Worm (Caenorhabditis elegans) whole organism, L2 larva: ENCODE data around the gene T01B7.9.

Source experiments
- C34F6.9 ChIP-seq: fragments of 150-350 bp; optimal IDR thresholded peaks from 2 replicates; lab custom pipeline; 2014; ENCODE audit warnings: missing biosample characterization, missing genetic modification characterization
- F13H6.1 ChIP-seq: sonication (generic microtip); optimal IDR thresholded peaks from 2 replicates; lab custom pipeline; 2016; ENCODE audit warnings: missing genetic modification characterization, missing compliant biosample characterization
- Y55F3AM.14 ChIP-seq: fragments of 200-800 bp; sonication (Bioruptor generic); optimal IDR thresholded peaks from 2 replicates; lab custom pipeline; 2018; ENCODE audit warnings: mild to moderate bottlenecking, missing genetic modification characterization, missing compliant biosample characterization
- ama-1 ChIP-seq: fragments of 150-350 bp; optimal IDR thresholded peaks from 2 replicates; lab custom pipeline; 2018; ENCODE audit warnings: inconsistent platforms
- blmp-1 ChIP-seq: sonication (generic microtip); optimal IDR thresholded peaks from 2 replicates; lab custom pipeline; 2017; ENCODE audit warnings: missing genetic modification characterization, mild to moderate bottlenecking, missing compliant biosample characterization, antibody characterized with exemption, moderate library complexity; ENCODE audit not compliant: insufficient read depth
- ceh-16 ChIP-seq: fragments of 150-350 bp; optimal IDR thresholded peaks from 2 replicates; lab custom pipeline; 2014; ENCODE audit warnings: missing biosample characterization, missing genetic modification characterization
- ceh-82 ChIP-seq: fragments of 150-350 bp; optimal IDR thresholded peaks from 2 replicates; lab custom pipeline; 2014; ENCODE audit warnings: missing biosample characterization, missing genetic modification characterization
- crh-2 ChIP-seq: sonication (generic microtip); optimal IDR thresholded peaks from 2 replicates; lab custom pipeline; 2017; ENCODE audit warnings: missing biosample characterization, missing genetic modification characterization
- dmd-4 ChIP-seq: sonication (generic microtip); optimal IDR thresholded peaks from 2 replicates; lab custom pipeline; 2017; ENCODE audit warnings: missing biosample characterization, missing genetic modification characterization
- elt-1 ChIP-seq: fragments of 150-350 bp; optimal IDR thresholded peaks from 2 replicates; lab custom pipeline; 2014; ENCODE audit warnings: missing biosample characterization, missing genetic modification characterization
- fos-1 ChIP-seq: fragments of 150-350 bp; optimal IDR thresholded peaks from 2 replicates; lab custom pipeline; 2014; ENCODE audit warnings: missing biosample characterization, missing genetic modification characterization
- gmeb-1 ChIP-seq: fragments of 150-350 bp; optimal IDR thresholded peaks from 2 replicates; lab custom pipeline; 2014; ENCODE audit warnings: missing biosample characterization, missing genetic modification characterization
- lin-11 ChIP-seq: fragments of 150-350 bp; sonication (generic microtip); optimal IDR thresholded peaks from 2 replicates; lab custom pipeline; 2014; ENCODE audit warnings: missing biosample characterization, missing genetic modification characterization, inconsistent platforms, mixed read lengths
- lin-13 ChIP-seq: fragments of 150-350 bp; optimal IDR thresholded peaks from 2 replicates; lab custom pipeline; 2014; ENCODE audit warnings: missing biosample characterization, missing genetic modification reagents, missing genetic modification characterization
- lin-39 ChIP-seq: fragments of 150-350 bp; optimal IDR thresholded peaks from 2 replicates; lab custom pipeline; 2014; ENCODE audit warnings: missing biosample characterization, missing genetic modification reagents, missing genetic modification characterization
- lsy-2 ChIP-seq, 2 experiments: fragments of 150-350 bp in 1 of 2; sonication (generic microtip) in 1 of 2; optimal IDR thresholded peaks; 2 replicates each; lab custom pipeline; 2014 to 2017; ENCODE audit warnings: missing biosample characterization in 2 of 2, missing genetic modification characterization in 2 of 2
- mab-5 ChIP-seq: fragments of 150-350 bp; optimal IDR thresholded peaks from 2 replicates; lab custom pipeline; 2014; ENCODE audit warnings: missing biosample characterization, missing genetic modification characterization
- mbf-1 ChIP-seq: sonication (generic microtip); optimal IDR thresholded peaks from 2 replicates; lab custom pipeline; 2017; ENCODE audit warnings: missing biosample characterization, missing genetic modification characterization
- mdl-1 ChIP-seq, 2 experiments: fragments of 150-350 bp in 1 of 2; sonication (generic microtip) in 1 of 2; optimal IDR thresholded peaks; 2 replicates each; lab custom pipeline; 2017; ENCODE audit warnings: missing biosample characterization in 2 of 2, missing genetic modification characterization in 2 of 2
- nhr-129 ChIP-seq: fragments of 150-350 bp; optimal IDR thresholded peaks from 2 replicates; lab custom pipeline; 2014; ENCODE audit warnings: missing biosample characterization, missing genetic modification characterization
- nhr-21 ChIP-seq: fragments of 150-350 bp; optimal IDR thresholded peaks from 2 replicates; lab custom pipeline; 2014; ENCODE audit warnings: missing biosample characterization, missing genetic modification characterization
- nhr-23 ChIP-seq: fragments of 150-350 bp; optimal IDR thresholded peaks from 2 replicates; lab custom pipeline; 2014; ENCODE audit warnings: missing biosample characterization, missing genetic modification reagents, missing genetic modification characterization
- nhr-237 ChIP-seq: fragments of 150-350 bp; optimal IDR thresholded peaks from 2 replicates; lab custom pipeline; 2014; ENCODE audit warnings: missing biosample characterization, missing genetic modification characterization
- nhr-25 ChIP-seq: fragments of 150-350 bp; sonication (generic microtip); optimal IDR thresholded peaks from 3 replicates; lab custom pipeline; 2014; ENCODE audit warnings: missing biosample characterization, missing genetic modification characterization
- nhr-6 ChIP-seq: fragments of 150-350 bp; optimal IDR thresholded peaks from 2 replicates; lab custom pipeline; 2014; ENCODE audit warnings: missing biosample characterization, missing genetic modification characterization
- nhr-77 ChIP-seq: fragments of 150-350 bp; optimal IDR thresholded peaks from 2 replicates; lab custom pipeline; 2014; ENCODE audit warnings: missing biosample characterization, missing genetic modification characterization
- peb-1 ChIP-seq: fragments of 150-350 bp; optimal IDR thresholded peaks from 2 replicates; lab custom pipeline; 2014; ENCODE audit warnings: missing biosample characterization, missing genetic modification characterization
- sem-4 ChIP-seq: fragments of 150-350 bp; optimal IDR thresholded peaks from 2 replicates; lab custom pipeline; 2014; ENCODE audit warnings: missing biosample characterization, missing genetic modification reagents, missing genetic modification characterization
- skn-1 ChIP-seq: sonication (generic microtip); optimal IDR thresholded peaks from 2 replicates; lab custom pipeline; 2017; ENCODE audit warnings: missing biosample characterization, missing genetic modification characterization
- sma-3 ChIP-seq: sonication (generic microtip); optimal IDR thresholded peaks from 2 replicates; lab custom pipeline; 2016; ENCODE audit warnings: missing genetic modification reagents, missing genetic modification characterization, missing compliant biosample characterization
- sma-9 ChIP-seq, 2 experiments: fragments of 150-350 bp in 1 of 2; sonication (generic microtip) in 1 of 2; optimal IDR thresholded peaks; 2 replicates each; lab custom pipeline; 2014 to 2016; ENCODE audit warnings: missing genetic modification characterization in 2 of 2, mild to moderate bottlenecking in 1 of 2, missing biosample characterization in 1 of 2, missing compliant biosample characterization in 1 of 2, missing genetic modification reagents in 1 of 2, moderate library complexity in 1 of 2
- snpc-4 ChIP-seq: fragments of 150-350 bp; optimal IDR thresholded peaks from 2 replicates; lab custom pipeline; 2014; ENCODE audit warnings: missing biosample characterization, missing genetic modification characterization
- unc-62 ChIP-seq: fragments of 150-350 bp; optimal IDR thresholded peaks from 2 replicates; lab custom pipeline; 2014; ENCODE audit warnings: missing biosample characterization, missing genetic modification reagents, missing genetic modification characterization
- zag-1 ChIP-seq: fragments of 150-350 bp; optimal IDR thresholded peaks from 2 replicates; lab custom pipeline; 2014; ENCODE audit warnings: missing biosample characterization, missing genetic modification characterization
- ztf-4 ChIP-seq: fragments of 150-350 bp; optimal IDR thresholded peaks from 2 replicates; lab custom pipeline; 2014; ENCODE audit warnings: missing biosample characterization, missing genetic modification characterization

The T01B7.9 gene

ce11 chrII:8717579-8717978 is 9.0 kb downstream of the T01B7.9 start:
- TF ChIP-seq ceh-82 (no peak), nhr-237 (tag; lab: Kevin White, UChicago) (no peak), nhr-21 (tag; lab: Kevin White, UChicago) (peak; percentile 28), sma-9 (GFP tag; optimal IDR thresholded peaks at IDR 0.05; lab: Kevin White, UChicago) (peak; percentile 35), sma-9 (tag; optimal IDR thresholded peaks at IDR 0.05; lab: Kevin White, UChicago) (no peak), blmp-1 (peak; percentile 96), gmeb-1 (tag; lab: Kevin White, UChicago) (no peak), nhr-23 (tag; lab: Kevin White, UChicago) (no peak), crh-2 (tag; lab: Kevin White, UChicago) (no peak), zag-1 (no peak), nhr-25 (tag; lab: Kevin White, UChicago) (peak; percentile 51), sem-4 (tag; lab: Kevin White, UChicago) (peak; percentile 46)
- TF ChIP-seq, all 48 proteins: peak for 5

ce11 chrII:8716231-8716878 is 10.2 kb downstream of the T01B7.9 start, which contains the start of the genes cyn-11 and T01B7.5:
cyn-11 (minus strand) TSS chrII:8716281.
T01B7.5 (plus strand) TSS chrII:8716828.
- TF ChIP-seq F13H6.1 (tag; lab: Kevin White, UChicago), result no peak
- TF ChIP-seq peb-1 (tag; lab: Kevin White, UChicago), result no peak
- TF ChIP-seq nhr-6 (tag; lab: Kevin White, UChicago), result no peak
- TF ChIP-seq nhr-129 (tag; lab: Kevin White, UChicago), result peak; percentile 21
- TF ChIP-seq C34F6.9, result peak; percentile 33
- TF ChIP-seq sma-9 (GFP tag; optimal IDR thresholded peaks at IDR 0.05; lab: Kevin White, UChicago), result peak; percentile 35
- TF ChIP-seq sma-9 (tag; optimal IDR thresholded peaks at IDR 0.05; lab: Kevin White, UChicago), result no peak
- no peak for TF ChIP-seq sma-3
- peak; percentile 34 for TF ChIP-seq crh-2 (tag; lab: Kevin White, UChicago)
- peak; percentile 4 for TF ChIP-seq lin-11
- TF ChIP-seq gmeb-1 (tag; lab: Kevin White, UChicago), result peak; percentile 9
- peak; percentile 7 for TF ChIP-seq sem-4 (tag; lab: Kevin White, UChicago)
- TF ChIP-seq lsy-2 (tag; optimal IDR thresholded peaks at IDR 0.05; lab: Kevin White, UChicago), result peak in 1 of 2 experiments; percentile 50
- TF ChIP-seq nhr-21 (tag; lab: Kevin White, UChicago), result no peak
- TF ChIP-seq, all 48 proteins: peak for 8

- no peak for TF ChIP-seq F13H6.1 (tag; lab: Kevin White, UChicago)
- no peak for TF ChIP-seq fos-1
- TF ChIP-seq ceh-16, result no peak
- TF ChIP-seq ama-1 (lab: Kevin White, UChicago), result no peak
- no peak for TF ChIP-seq mab-5 (tag; lab: Kevin White, UChicago)
- no peak for TF ChIP-seq nhr-129 (tag; lab: Kevin White, UChicago)
- TF ChIP-seq mbf-1 (tag; lab: Kevin White, UChicago), result no peak
- no peak for TF ChIP-seq sem-4 (tag; lab: Kevin White, UChicago)
- no peak for TF ChIP-seq dmd-4 (tag; lab: Kevin White, UChicago)
- TF ChIP-seq snpc-4 (tag; lab: Kevin White, UChicago), result no peak
- TF ChIP-seq nhr-21 (tag; lab: Kevin White, UChicago), result no peak
- TF ChIP-seq unc-62 (GFP tag; lab: Kevin White, UChicago), result no peak
- no peak for TF ChIP-seq C34F6.9
- no peak for TF ChIP-seq ztf-4 (tag; lab: Kevin White, UChicago)
- no peak for TF ChIP-seq sma-3
- TF ChIP-seq nhr-237 (tag; lab: Kevin White, UChicago), result no peak
- TF ChIP-seq, all 48 proteins: peak for 0
These were observed 11.6 kb downstream of the T01B7.9 start, which contains the start of the genes rab-21 and T01B7.13 for ce11 chrII:8714913-8715447. rab-21 (minus strand) TSS chrII:8715013. T01B7.13 (plus strand) TSS chrII:8715397.

ce11 chrII:8710317-8710716 is 16.3 kb downstream of the T01B7.9 start, which contains the start of gene srg-15:
srg-15 (minus strand) TSS chrII:8710417.
- TF ChIP-seq gmeb-1 (tag; lab: Kevin White, UChicago), result no peak
- no peak for TF ChIP-seq nhr-21 (tag; lab: Kevin White, UChicago)
- TF ChIP-seq lin-13, result no peak
- no peak for TF ChIP-seq lin-39 (tag; lab: Kevin White, UChicago)
- no peak for TF ChIP-seq nhr-77
- no peak for TF ChIP-seq ceh-16
- TF ChIP-seq nhr-237 (tag; lab: Kevin White, UChicago), result no peak
- no peak for TF ChIP-seq peb-1 (tag; lab: Kevin White, UChicago)
- TF ChIP-seq elt-1 (tag; lab: Kevin White, UChicago), result no peak
- TF ChIP-seq skn-1, result no peak
- TF ChIP-seq ceh-82, result no peak
- TF ChIP-seq ama-1 (lab: Kevin White, UChicago), result no peak
- no peak for TF ChIP-seq fos-1
- TF ChIP-seq Y55F3AM.14, result no peak
- TF ChIP-seq mdl-1 (tag; optimal IDR thresholded peaks at IDR 0.05; lab: Kevin White, UChicago), result no peak
- TF ChIP-seq dmd-4 (tag; lab: Kevin White, UChicago), result no peak
- TF ChIP-seq nhr-6 (tag; lab: Kevin White, UChicago), result no peak
- TF ChIP-seq mab-5 (tag; lab: Kevin White, UChicago), result no peak
